Fruit fly (Drosophila melanogaster) whole organism, prepupa: Measurements from ENCODE around the gene vsg.

ENCODE experiments used
- CG10631 ChIP-seq: fragments of 200-800 bp; sonication (Bioruptor generic); optimal IDR thresholded peaks from 2 replicates; lab custom pipeline; 2016; ENCODE audit warnings: missing biosample characterization, missing genetic modification characterization
- CG11762 ChIP-seq: fragments of 200-800 bp; sonication (Bioruptor generic); optimal IDR thresholded peaks from 3 replicates; lab custom pipeline; 2016; ENCODE audit warnings: missing biosample characterization, missing genetic modification characterization; ENCODE audit not compliant: insufficient read depth
- CG11902 ChIP-seq: fragments of 200-800 bp; sonication (Bioruptor generic); optimal IDR thresholded peaks from 3 replicates; lab custom pipeline; 2016; ENCODE audit warnings: missing biosample characterization, missing genetic modification characterization
- CG1621 ChIP-seq: fragments of 200-800 bp; sonication (Bioruptor generic); optimal IDR thresholded peaks from 3 replicates; lab custom pipeline; 2018; ENCODE audit warnings: missing biosample characterization, mild to moderate bottlenecking, missing genetic modification characterization
- CG3032 ChIP-seq: fragments of 200-800 bp; optimal IDR thresholded peaks from 2 replicates; lab custom pipeline; 2019; ENCODE audit warnings: missing biosample characterization, mild to moderate bottlenecking, missing genetic modification characterization, moderate library complexity
- CG3919 ChIP-seq: fragments of 200-800 bp; sonication (Bioruptor generic); optimal IDR thresholded peaks from 3 replicates; lab custom pipeline; 2016; ENCODE audit warnings: missing biosample characterization, missing genetic modification characterization
- CG6163 ChIP-seq: fragments of 200-800 bp; sonication (Bioruptor generic); IDR thresholded peaks from 3 replicates; pipeline ENCODE4 v1.3.6; 2022; ENCODE audit warnings: missing biosample characterization, missing genetic modification characterization
- CG6792 ChIP-seq: fragments of 200-800 bp; sonication (Bioruptor generic); optimal IDR thresholded peaks from 3 replicates; lab custom pipeline; 2016; ENCODE audit warnings: missing biosample characterization, missing genetic modification characterization
- CG6808 ChIP-seq: fragments of 200-800 bp; sonication (Bioruptor generic); optimal IDR thresholded peaks from 3 replicates; lab custom pipeline; 2017; ENCODE audit warnings: missing biosample characterization, missing genetic modification characterization, mild to moderate bottlenecking, moderate library complexity, missing genetic modification reagents
- CG6854 ChIP-seq: fragments of 200-800 bp; sonication (Bioruptor generic); optimal IDR thresholded peaks from 2 replicates; lab custom pipeline; 2017; ENCODE audit warnings: missing biosample characterization, mild to moderate bottlenecking, missing genetic modification characterization
- CG7368 ChIP-seq: fragments of 200-800 bp; sonication (Bioruptor generic); optimal IDR thresholded peaks from 3 replicates; lab custom pipeline; 2016; ENCODE audit warnings: missing biosample characterization, missing genetic modification characterization
- CG8319 ChIP-seq: fragments of 200-800 bp; sonication (Bioruptor generic); optimal IDR thresholded peaks from 3 replicates; lab custom pipeline; 2016; ENCODE audit warnings: missing biosample characterization, missing genetic modification characterization
- Eip78C ChIP-seq: fragments of 200-800 bp; sonication (Bioruptor generic); peaks from one replicate; lab custom pipeline; 2016; ENCODE audit warnings: missing biosample characterization, missing genetic modification characterization
- Eip93F ChIP-seq: fragments of 200-800 bp; sonication (Bioruptor generic); optimal IDR thresholded peaks from 2 replicates; lab custom pipeline; 2016; ENCODE audit warnings: missing biosample characterization, mild to moderate bottlenecking, missing genetic modification characterization
- Ets21C ChIP-seq: fragments of 200-800 bp; sonication (Bioruptor generic); optimal IDR thresholded peaks from 3 replicates; lab custom pipeline; 2016; ENCODE audit warnings: missing biosample characterization, missing genetic modification characterization
- Gug ChIP-seq: fragments of 200-800 bp; sonication (Bioruptor generic); IDR thresholded peaks from 2 replicates; pipeline ENCODE4 v1.3.6; 2022; ENCODE audit warnings: missing biosample characterization, missing genetic modification characterization
- Hr38 ChIP-seq: sonication (Bioruptor generic); optimal IDR thresholded peaks from 2 replicates; lab custom pipeline; 2016; ENCODE audit warnings: missing biosample characterization, missing genetic modification characterization
- Hr39 ChIP-seq: fragments of 200-800 bp; sonication (Bioruptor generic); optimal IDR thresholded peaks from 2 replicates; lab custom pipeline; 2016; ENCODE audit warnings: missing biosample characterization, missing genetic modification characterization
- Met ChIP-seq: fragments of 200-800 bp; sonication (Bioruptor generic); optimal IDR thresholded peaks from 3 replicates; lab custom pipeline; 2016; ENCODE audit warnings: missing biosample characterization, missing genetic modification characterization
- OdsH ChIP-seq: fragments of 200-800 bp; sonication (Bioruptor generic); optimal IDR thresholded peaks from 3 replicates; lab custom pipeline; 2016; ENCODE audit warnings: missing biosample characterization, missing genetic modification characterization
- Smox ChIP-seq: fragments of 200-800 bp; sonication (Bioruptor generic); optimal IDR thresholded peaks from 3 replicates; lab custom pipeline; 2016; ENCODE audit warnings: missing biosample characterization, missing genetic modification characterization
- Sox102F ChIP-seq: fragments of 200-800 bp; sonication (Bioruptor generic); optimal IDR thresholded peaks from 2 replicates; lab custom pipeline; 2016; ENCODE audit warnings: missing biosample characterization, mild to moderate bottlenecking, missing genetic modification characterization
- Sox14 ChIP-seq: fragments of 200-800 bp; sonication (Bioruptor generic); optimal IDR thresholded peaks from 3 replicates; lab custom pipeline; 2016; ENCODE audit warnings: missing biosample characterization, missing genetic modification characterization
- Sox15 ChIP-seq: fragments of 200-800 bp; sonication (Bioruptor generic); optimal IDR thresholded peaks from 3 replicates; lab custom pipeline; 2016; ENCODE audit warnings: missing biosample characterization, missing genetic modification characterization
- achi ChIP-seq: fragments of 200-800 bp; sonication (Bioruptor generic); optimal IDR thresholded peaks from 3 replicates; lab custom pipeline; 2016; ENCODE audit warnings: missing biosample characterization, missing genetic modification characterization
- acj6 ChIP-seq: fragments of 200-800 bp; sonication (Bioruptor generic); optimal IDR thresholded peaks from 3 replicates; lab custom pipeline; 2016; ENCODE audit warnings: missing biosample characterization, missing genetic modification characterization
- cyc ChIP-seq: fragments of 200-800 bp; sonication (Bioruptor generic); optimal IDR thresholded peaks from 3 replicates; lab custom pipeline; 2016; ENCODE audit warnings: missing biosample characterization, missing genetic modification characterization
- dac ChIP-seq: fragments of 200-800 bp; sonication (Bioruptor generic); optimal IDR thresholded peaks from 2 replicates; lab custom pipeline; 2017; ENCODE audit warnings: missing biosample characterization, mild to moderate bottlenecking, missing genetic modification characterization
- esn ChIP-seq: fragments of 200-800 bp; sonication (Bioruptor generic); optimal IDR thresholded peaks from 2 replicates; lab custom pipeline; 2016; ENCODE audit warnings: missing biosample characterization, mild to moderate bottlenecking, missing genetic modification characterization, moderate library complexity
- fd59A ChIP-seq: fragments of 200-800 bp; sonication (Bioruptor generic); optimal IDR thresholded peaks from 2 replicates; lab custom pipeline; 2017; ENCODE audit warnings: missing biosample characterization, mild to moderate bottlenecking, missing genetic modification characterization, missing genetic modification reagents
- fd85E ChIP-seq: fragments of 200-800 bp; sonication (Bioruptor generic); optimal IDR thresholded peaks from 3 replicates; lab custom pipeline; 2016; ENCODE audit warnings: missing biosample characterization, missing genetic modification characterization
- fkh ChIP-seq: fragments of 200-800 bp; sonication (Bioruptor generic); optimal IDR thresholded peaks from 3 replicates; lab custom pipeline; 2017; ENCODE audit warnings: missing biosample characterization, mild to moderate bottlenecking, missing genetic modification characterization, moderate library complexity
- lz ChIP-seq: fragments of 200-800 bp; sonication (Bioruptor generic); optimal IDR thresholded peaks from 3 replicates; lab custom pipeline; 2016; ENCODE audit warnings: missing biosample characterization, missing genetic modification characterization
- pdm3 ChIP-seq: fragments of 200-800 bp; sonication (Bioruptor generic); optimal IDR thresholded peaks from 3 replicates; lab custom pipeline; 2016; ENCODE audit warnings: missing biosample characterization, missing genetic modification characterization
- spab ChIP-seq: fragments of 200-800 bp; sonication (Bioruptor generic); optimal IDR thresholded peaks from 2 replicates; lab custom pipeline; 2017; ENCODE audit warnings: missing biosample characterization, mild to moderate bottlenecking, missing genetic modification characterization, missing genetic modification reagents
- ss ChIP-seq, 2 experiments: fragments of 200-800 bp; sonication (Bioruptor generic); optimal IDR thresholded peaks; 2 replicates in 1 of 2; 3 replicates in 1 of 2; lab custom pipeline; 2017 to 2018; ENCODE audit warnings: mild to moderate bottlenecking in 2 of 2, missing biosample characterization in 2 of 2, missing genetic modification characterization in 2 of 2, moderate library complexity in 1 of 2
- svp ChIP-seq: fragments of 200-800 bp; sonication (Bioruptor generic); peaks from one replicate; lab custom pipeline; 2016; ENCODE audit warnings: missing biosample characterization, missing genetic modification characterization
- vri ChIP-seq: fragments of 200-800 bp; sonication (Bioruptor generic); optimal IDR thresholded peaks from 3 replicates; lab custom pipeline; 2016; ENCODE audit warnings: missing biosample characterization, mild to moderate bottlenecking, missing genetic modification characterization

The vsg gene

dm6 chr3L:9708797-9709196 lies 5.3 kb upstream of the vsg start:
- TF ChIP-seq Gug (GFP tag; lab: Robert Waterston, UW): no peak
- no peak for TF ChIP-seq Smox (GFP tag; lab: Kevin White, UChicago)
- no peak for TF ChIP-seq ss (GFP tag; optimal IDR thresholded peaks at IDR 0.05; lab: Kevin White, UChicago)
- no peak for TF ChIP-seq OdsH
- TF ChIP-seq lz (GFP tag; lab: Kevin White, UChicago): no peak
- TF ChIP-seq achi (GFP tag; lab: Kevin White, UChicago): no peak
- no peak for TF ChIP-seq spab
- no peak for TF ChIP-seq Ets21C (GFP tag; lab: Kevin White, UChicago)
- TF ChIP-seq vri: no peak
- TF ChIP-seq dac (GFP tag; lab: Kevin White, UChicago): no peak
- TF ChIP-seq pdm3 (GFP tag; lab: Kevin White, UChicago): no peak
- no peak for TF ChIP-seq CG3032 (tag; lab: Kevin White, UChicago)
- TF ChIP-seq, all 60 proteins: peak for 0

DNA sequence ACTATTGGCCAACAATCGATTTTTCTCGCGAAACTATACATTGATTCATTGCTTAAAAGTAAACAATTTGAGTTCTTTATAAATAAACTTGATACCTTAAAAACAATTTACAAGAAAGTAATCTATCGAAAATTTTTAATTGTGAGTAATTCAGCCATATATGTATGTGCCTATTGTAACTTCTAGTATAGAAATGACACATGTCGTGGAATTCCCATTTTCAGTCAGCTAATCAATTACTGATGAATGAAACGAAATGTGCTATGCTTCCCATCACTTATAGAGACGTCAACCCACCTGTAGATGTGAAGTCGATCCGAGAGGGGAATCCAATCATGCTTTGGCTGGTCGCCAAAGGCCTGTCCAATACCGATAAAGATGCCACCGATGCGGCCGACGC lies 2.9 kb upstream of the vsg start:
- no peak for TF ChIP-seq Eip93F
- peak; percentile 8 for TF ChIP-seq svp

- peak; percentile 64 for TF ChIP-seq svp
- TF ChIP-seq Sox102F: no peak
- TF ChIP-seq lz (GFP tag; lab: Kevin White, UChicago): peak; percentile 17
- peak; percentile 45 for TF ChIP-seq esn (GFP tag; lab: Kevin White, UChicago)
- TF ChIP-seq CG8319 (GFP tag; lab: Kevin White, UChicago): no peak
- TF ChIP-seq CG3919: no peak
- TF ChIP-seq fd59A (GFP tag; lab: Kevin White, UChicago): no peak
- TF ChIP-seq Hr39 (GFP tag; lab: Kevin White, UChicago): peak; percentile 16
- TF ChIP-seq CG10631 (GFP tag; lab: Kevin White, UChicago): no peak
- TF ChIP-seq CG6163: no peak
- TF ChIP-seq cyc (GFP tag; lab: Kevin White, UChicago): peak; percentile 6
- no peak for TF ChIP-seq pdm3 (GFP tag; lab: Kevin White, UChicago)
- TF ChIP-seq Sox14 (GFP tag; lab: Kevin White, UChicago): peak; percentile 43
- TF ChIP-seq Eip78C (GFP tag; lab: Kevin White, UChicago): peak; percentile 76
- TF ChIP-seq fkh (GFP tag; lab: Kevin White, UChicago): no peak
Observed at dm6 chr3L:9712066-9712789, 1.9 kb upstream of the vsg start.

DNA sequence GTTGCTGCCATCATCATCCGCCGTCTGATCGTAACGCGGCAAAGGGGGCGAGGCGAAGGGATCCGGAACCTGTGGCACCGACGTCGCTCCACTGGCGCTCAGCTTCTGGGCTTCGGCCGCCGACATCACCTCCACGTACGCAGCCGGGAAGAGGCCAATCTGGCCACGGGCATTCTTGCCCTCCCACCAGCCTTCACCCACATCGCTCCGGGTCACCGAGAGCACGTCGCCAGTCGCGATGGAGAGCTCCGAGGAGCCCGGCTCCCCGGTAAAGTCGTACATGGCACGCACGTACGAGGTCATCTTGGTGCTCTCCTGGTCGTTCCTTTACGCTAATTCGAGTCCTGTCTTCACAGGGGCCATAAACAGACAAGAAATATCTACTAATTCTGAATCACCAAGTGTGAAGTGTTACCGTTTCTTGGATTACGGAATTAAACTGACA lies 719 bp upstream of the vsg start, which contains the start of gene SH3PX1:
SH3PX1 (minus strand) TSS at position 445 of the 445 bp plus-strand sequence.
- peak; percentile 30 for TF ChIP-seq CG1621
- TF ChIP-seq Hr38 (GFP tag; lab: Kevin White, UChicago): no peak
- TF ChIP-seq CG6854: peak; percentile 7
- TF ChIP-seq svp: peak; percentile 95
- TF ChIP-seq, all 60 proteins: peak for 3

- TF ChIP-seq CG11902 (GFP tag; lab: Kevin White, UChicago) (no peak), CG7368 (GFP tag; lab: Kevin White, UChicago) (no peak), Eip78C (GFP tag; lab: Kevin White, UChicago) (peak; percentile 62), Met (GFP tag; lab: Kevin White, UChicago) (no peak), CG6854 (peak; percentile 51), CG11762 (GFP tag; lab: Kevin White, UChicago) (no peak), fd85E (GFP tag; lab: Kevin White, UChicago) (no peak), CG6808 (GFP tag; lab: Kevin White, UChicago) (no peak), Gug (GFP tag; lab: Robert Waterston, UW) (no peak), vri (peak; percentile 63), acj6 (GFP tag; lab: Kevin White, UChicago) (no peak), Sox102F (no peak), Smox (GFP tag; lab: Kevin White, UChicago) (no peak), ss (GFP tag; optimal IDR thresholded peaks at IDR 0.05; lab: Kevin White, UChicago) (peak; percentile 5 to 52), CG6163 (no peak), CG6792 (GFP tag; lab: Kevin White, UChicago) (no peak), achi (GFP tag; lab: Kevin White, UChicago) (no peak), fkh (GFP tag; lab: Kevin White, UChicago) (peak; percentile 64), CG10631 (GFP tag; lab: Kevin White, UChicago) (no peak), Sox15 (GFP tag; lab: Kevin White, UChicago) (no peak), Sox14 (GFP tag; lab: Kevin White, UChicago) (no peak), CG1621 (peak; percentile 42)
Observed at dm6 chr3L:9714537-9715144, 517 bp downstream of the vsg start.
